Worm (Caenorhabditis elegans) whole organism, early embryonic: Measurements from ENCODE around the gene F14H8.2.

Experiments
- B0310.2 ChIP-seq: sonication (generic microtip); optimal IDR thresholded peaks from 2 replicates; lab custom pipeline; 2016; ENCODE audit warnings: mild to moderate bottlenecking, missing genetic modification characterization, missing compliant biosample characterization
- F13C5.2 ChIP-seq: sonication (generic microtip); optimal IDR thresholded peaks from 2 replicates; lab custom pipeline; 2017; ENCODE audit warnings: mild to moderate bottlenecking, missing genetic modification characterization, inconsistent platforms, missing compliant biosample characterization
- aly-1 ChIP-seq: sonication (generic microtip); optimal IDR thresholded peaks from 2 replicates; lab custom pipeline; 2016; ENCODE audit warnings: missing genetic modification characterization, missing compliant biosample characterization
- ama-1 ChIP-seq: fragments of 150-350 bp; optimal IDR thresholded peaks from 2 replicates; lab custom pipeline; 2014
- ceh-13 ChIP-seq: fragments of 200-800 bp; sonication (Bioruptor generic); optimal IDR thresholded peaks from 2 replicates; lab custom pipeline; 2018; ENCODE audit warnings: mild to moderate bottlenecking, missing genetic modification characterization, missing compliant biosample characterization
- ceh-36 ChIP-seq: sonication (generic microtip); optimal IDR thresholded peaks from 2 replicates; lab custom pipeline; 2016; ENCODE audit warnings: missing genetic modification characterization, inconsistent platforms, missing compliant biosample characterization
- ets-7 ChIP-seq: sonication (generic microtip); optimal IDR thresholded peaks from 2 replicates; lab custom pipeline; 2016; ENCODE audit warnings: missing genotype, missing genetic modification characterization, missing compliant biosample characterization
- flt-1 ChIP-seq: fragments of 200-800 bp; sonication (Bioruptor generic); IDR thresholded peaks from 2 replicates; pipeline ENCODE4 v1.3.6; 2022; ENCODE audit warnings: missing genetic modification characterization, missing compliant biosample characterization
- hmbx-1 ChIP-seq: sonication (generic microtip); optimal IDR thresholded peaks from 2 replicates; lab custom pipeline; 2016; ENCODE audit warnings: mild to moderate bottlenecking, missing genetic modification characterization, missing compliant biosample characterization
- hmg-4 ChIP-seq: fragments of 200-800 bp; sonication (Bioruptor generic); optimal IDR thresholded peaks from 2 replicates; lab custom pipeline; 2018; ENCODE audit warnings: mild to moderate bottlenecking, missing genetic modification characterization, missing compliant biosample characterization
- hnd-1 ChIP-seq: sonication (generic microtip); optimal IDR thresholded peaks from 2 replicates; lab custom pipeline; 2016; ENCODE audit warnings: missing genetic modification characterization, missing compliant biosample characterization
- pes-1 ChIP-seq: fragments of 200-800 bp; sonication (Bioruptor generic); IDR thresholded peaks from 2 replicates; pipeline ENCODE4 v1.3.6; 2022; ENCODE audit warnings: missing genetic modification reagents, missing genetic modification characterization, missing compliant biosample characterization
- scrt-1 ChIP-seq: fragments of 200-800 bp; sonication (Bioruptor generic); IDR thresholded peaks from 2 replicates; pipeline ENCODE4 v1.3.6; 2022; ENCODE audit warnings: missing genetic modification characterization, missing compliant biosample characterization
- sea-1 ChIP-seq: fragments of 200-800 bp; sonication (Bioruptor generic); conservative IDR thresholded peaks from 2 replicates; pipeline ENCODE4 v1.3.6; 2022; ENCODE audit warnings: missing genetic modification characterization, missing compliant biosample characterization
- tbx-11 ChIP-seq: fragments of 200-800 bp; sonication (Bioruptor generic); IDR thresholded peaks from 2 replicates; pipeline ENCODE4 v1.3.6; 2022; ENCODE audit warnings: missing genetic modification characterization, missing compliant biosample characterization
- tbx-37 ChIP-seq: fragments of 200-800 bp; sonication (Bioruptor generic); conservative IDR thresholded peaks from 2 replicates; pipeline ENCODE4 v1.3.6; 2022; ENCODE audit warnings: missing genetic modification reagents, missing genetic modification characterization, missing compliant biosample characterization
- tra-4 ChIP-seq: sonication (generic microtip); optimal IDR thresholded peaks from 2 replicates; lab custom pipeline; 2017; ENCODE audit warnings: missing genetic modification characterization, missing compliant biosample characterization

F14H8.2 gene

ce11 chrV:15002184-15002690 lies 17.9 kb downstream of the F14H8.2 start, which contains the start of the genes fib-1 and mut-15:
Gene fib-1, minus strand, starts transcription at chrV:15002223.
Gene mut-15, plus strand, starts transcription at chrV:15002543.
- TF ChIP-seq pes-1 (GFP tag; lab: Robert Waterston, UW), result no peak; the same call in 1 of the 2 replicates
- TF ChIP-seq ceh-36 (tag; lab: Kevin White, UChicago), result no peak
- no peak for TF ChIP-seq ama-1
- peak; percentile 86 for TF ChIP-seq F13C5.2 (tag; lab: Kevin White, UChicago)
- TF ChIP-seq ceh-13 (GFP tag; lab: Kevin White, UChicago), result peak; percentile 41
- TF ChIP-seq sea-1 (GFP tag; lab: Robert Waterston, UW), result no peak
- TF ChIP-seq hmg-4, result peak; percentile 48
- TF ChIP-seq B0310.2, result peak; percentile 24
- TF ChIP-seq ets-7 (tag; lab: Kevin White, UChicago), result peak; percentile 60
- no peak for TF ChIP-seq tbx-11 (GFP tag; lab: Robert Waterston, UW)

- no peak for TF ChIP-seq tra-4
- no peak for TF ChIP-seq hmg-4
- no peak for TF ChIP-seq ceh-36 (tag; lab: Kevin White, UChicago)
Observed at ce11 chrV:15001536-15001935, 18.6 kb downstream of the F14H8.2 start.

ce11 chrV:15000055-15000704 lies 19.9 kb downstream of the F14H8.2 start, which contains the start of gene rps-16:
Gene rps-16, minus strand, starts transcription at chrV:15000541.
- TF ChIP-seq ceh-13 (GFP tag; lab: Kevin White, UChicago) (no peak), ama-1 (peak; percentile 33)

ce11 chrV:14999485-15000023 lies 20.6 kb downstream of the F14H8.2 start, which contains the start of gene T01C3.11:
Gene T01C3.11, plus strand, starts transcription at chrV:14999535.
- TF ChIP-seq aly-1 (tag; lab: Kevin White, UChicago) (no peak), ceh-36 (tag; lab: Kevin White, UChicago) (no peak), pes-1 (GFP tag; lab: Robert Waterston, UW) (no peak)

- TF ChIP-seq tbx-11 (GFP tag; lab: Robert Waterston, UW) (no peak), ceh-13 (GFP tag; lab: Kevin White, UChicago) (no peak), aly-1 (tag; lab: Kevin White, UChicago) (no peak), hmbx-1 (no peak), hmg-4 (no peak), hnd-1 (tag; lab: Kevin White, UChicago) (no peak)
Observed at ce11 chrV:14996236-14996635, 23.9 kb downstream of the F14H8.2 start, which contains the start of gene irld-14. Gene irld-14, plus strand, starts transcription at chrV:14996536.

ce11 chrV:14993620-14994019 lies 26.5 kb downstream of the F14H8.2 start, which contains the start of gene fil-1:
Gene fil-1, plus strand, starts transcription at chrV:14993838.
- TF ChIP-seq hmg-4 (no peak), pes-1 (GFP tag; lab: Robert Waterston, UW) (no peak), F13C5.2 (tag; lab: Kevin White, UChicago) (no peak)

ce11 chrV:14992627-14993117 lies 27.5 kb downstream of the F14H8.2 start, which contains the start of gene T01C3.3:
Gene T01C3.3, minus strand, starts transcription at chrV:14992677.
- TF ChIP-seq aly-1 (tag; lab: Kevin White, UChicago) (no peak), hmbx-1 (no peak), ceh-13 (GFP tag; lab: Kevin White, UChicago) (no peak), scrt-1 (GFP tag; lab: Robert Waterston, UW) (no peak), hmg-4 (no peak), tra-4 (no peak), ama-1 (no peak), ceh-36 (tag; lab: Kevin White, UChicago) (no peak), B0310.2 (no peak), hnd-1 (tag; lab: Kevin White, UChicago) (no peak), F13C5.2 (tag; lab: Kevin White, UChicago) (no peak), sea-1 (GFP tag; lab: Robert Waterston, UW) (no peak), tbx-11 (GFP tag; lab: Robert Waterston, UW) (no peak), flt-1 (GFP tag; lab: Robert Waterston, UW) (no peak)

ce11 chrV:14991489-14991888 lies 28.6 kb downstream of the F14H8.2 start:
- TF ChIP-seq aly-1 (tag; lab: Kevin White, UChicago), result no peak
- TF ChIP-seq hnd-1 (tag; lab: Kevin White, UChicago), result no peak
- TF ChIP-seq hmbx-1, result no peak
- TF ChIP-seq ets-7 (tag; lab: Kevin White, UChicago), result no peak
- TF ChIP-seq sea-1 (GFP tag; lab: Robert Waterston, UW), result no peak
- TF ChIP-seq flt-1 (GFP tag; lab: Robert Waterston, UW), result no peak
- no peak for TF ChIP-seq tbx-11 (GFP tag; lab: Robert Waterston, UW)
- TF ChIP-seq pes-1 (GFP tag; lab: Robert Waterston, UW), result no peak
- TF ChIP-seq scrt-1 (GFP tag; lab: Robert Waterston, UW), result no peak
- no peak for TF ChIP-seq tbx-37 (GFP tag; lab: Robert Waterston, UW)
- no peak for TF ChIP-seq tra-4
- no peak for TF ChIP-seq hmg-4
- TF ChIP-seq F13C5.2 (tag; lab: Kevin White, UChicago), result no peak
